Fruit fly (Drosophila melanogaster) whole organism, embryonic: ENCODE measurements around the gene Kal1.
A peak's percentile ranks its signal among the peaks of the same experiment; 100 is the strongest.

ENCODE experiments used
- Abd-B ChIP-seq: fragments of 200-800 bp; sonication (Bioruptor generic); optimal IDR thresholded peaks from 2 replicates; lab custom pipeline; 2018; ENCODE audit warnings: missing biosample characterization, mild to moderate bottlenecking, missing genetic modification characterization, moderate library complexity
- Adf1 ChIP-seq: fragments of 200-800 bp; sonication (Bioruptor generic); IDR thresholded peaks from 2 replicates; pipeline ENCODE4 v1.3.6; 2022; ENCODE audit warnings: missing biosample characterization, missing genetic modification characterization
- Bteb2 ChIP-seq: fragments of 200-800 bp; sonication (Bioruptor generic); optimal IDR thresholded peaks from 2 replicates; lab custom pipeline; 2016; ENCODE audit warnings: missing biosample characterization, missing genetic modification characterization
- C15 ChIP-seq: fragments of 200-800 bp; sonication (Bioruptor generic); IDR thresholded peaks from 3 replicates; pipeline ENCODE4 v1.3.6; 2022; ENCODE audit warnings: missing biosample characterization, missing genetic modification characterization
- CG10147 ChIP-seq: fragments of 200-800 bp; sonication (Bioruptor generic); optimal IDR thresholded peaks from 2 replicates; lab custom pipeline; 2019; ENCODE audit warnings: missing biosample characterization, mild to moderate bottlenecking, missing genetic modification characterization, moderate library complexity
- CG10431 ChIP-seq: fragments of 200-800 bp; sonication (Bioruptor generic); optimal IDR thresholded peaks from 3 replicates; lab custom pipeline; 2018; ENCODE audit warnings: missing biosample characterization, mild to moderate bottlenecking, missing genetic modification characterization
- CG11560 ChIP-seq: fragments of 200-800 bp; sonication (Bioruptor generic); IDR thresholded peaks from 3 replicates; pipeline ENCODE4 v1.3.6; 2022; ENCODE audit warnings: missing biosample characterization, missing genetic modification characterization
- CG12104 ChIP-seq: fragments of 200-800 bp; sonication (Bioruptor generic); optimal IDR thresholded peaks from 3 replicates; lab custom pipeline; 2016; ENCODE audit warnings: missing biosample characterization, missing genetic modification characterization
- CG12219 ChIP-seq: fragments of 200-800 bp; sonication (Bioruptor generic); optimal IDR thresholded peaks from 3 replicates; lab custom pipeline; 2018; ENCODE audit warnings: missing biosample characterization, mild to moderate bottlenecking, missing genetic modification characterization
- CG14667 ChIP-seq: fragments of 200-800 bp; sonication (Bioruptor generic); IDR thresholded peaks from 2 replicates; pipeline ENCODE4 v1.3.6; 2022; ENCODE audit warnings: missing biosample characterization, missing genetic modification characterization
- CG16813 ChIP-seq: fragments of 200-800 bp; sonication (Bioruptor generic); IDR thresholded peaks from 3 replicates; pipeline ENCODE4 v1.3.6; 2022; ENCODE audit warnings: missing biosample characterization, missing genetic modification characterization; ENCODE audit not compliant: partially characterized antibody
- CG17186 ChIP-seq: fragments of 200-800 bp; sonication (Bioruptor generic); optimal IDR thresholded peaks from 3 replicates; lab custom pipeline; 2017; ENCODE audit warnings: missing biosample characterization, missing genetic modification reagents, missing genetic modification characterization
- CG17385 ChIP-seq: fragments of 200-800 bp; sonication (Bioruptor generic); optimal IDR thresholded peaks from 3 replicates; lab custom pipeline; 2018; ENCODE audit warnings: missing biosample characterization, mild to moderate bottlenecking, missing genetic modification characterization
- CG2120 ChIP-seq: fragments of 200-800 bp; sonication (Bioruptor generic); optimal IDR thresholded peaks from 3 replicates; lab custom pipeline; 2016; ENCODE audit warnings: missing biosample characterization, missing genetic modification characterization
- CG2678 ChIP-seq: fragments of 200-800 bp; sonication (Bioruptor generic); optimal IDR thresholded peaks from 3 replicates; lab custom pipeline; 2019; ENCODE audit warnings: missing biosample characterization, mild to moderate bottlenecking, missing genetic modification characterization, moderate library complexity
- CG3163 ChIP-seq: fragments of 200-800 bp; sonication (Bioruptor generic); optimal IDR thresholded peaks from 3 replicates; lab custom pipeline; 2016; ENCODE audit warnings: missing biosample characterization, missing genetic modification characterization
- CG32532 ChIP-seq: fragments of 200-800 bp; sonication (Bioruptor generic); IDR thresholded peaks from 2 replicates; pipeline ENCODE4 v1.3.6; 2022; ENCODE audit warnings: missing biosample characterization, missing genetic modification characterization
- CG4282 ChIP-seq: fragments of 200-800 bp; sonication (Bioruptor generic); optimal IDR thresholded peaks from 2 replicates; lab custom pipeline; 2016; ENCODE audit warnings: missing biosample characterization, missing genetic modification characterization
- CG4730 ChIP-seq: fragments of 200-800 bp; sonication (Bioruptor generic); IDR thresholded peaks from 2 replicates; pipeline ENCODE4 v1.3.6; 2022; ENCODE audit warnings: missing biosample characterization, missing genetic modification characterization
- CG5180 ChIP-seq: fragments of 200-800 bp; sonication (Bioruptor generic); optimal IDR thresholded peaks from 3 replicates; lab custom pipeline; 2017; ENCODE audit warnings: missing biosample characterization, missing genetic modification characterization, mild to moderate bottlenecking, moderate library complexity, missing genetic modification reagents
- CG7271 ChIP-seq: fragments of 200-800 bp; sonication (Bioruptor generic); optimal IDR thresholded peaks from 2 replicates; lab custom pipeline; 2018; ENCODE audit warnings: missing biosample characterization, mild to moderate bottlenecking, missing genetic modification characterization, moderate library complexity
- CG7963 ChIP-seq: fragments of 200-800 bp; sonication (Bioruptor generic); IDR thresholded peaks from 3 replicates; pipeline ENCODE4 v1.3.6; 2022; ENCODE audit warnings: missing biosample characterization, missing genetic modification characterization; ENCODE audit not compliant: partially characterized antibody
- CG8478 ChIP-seq: fragments of >200 bp; optimal IDR thresholded peaks from 2 replicates; lab custom pipeline; 2018
- CoRest ChIP-seq: fragments of 200-800 bp; sonication (Bioruptor generic); optimal IDR thresholded peaks from 3 replicates; lab custom pipeline; 2018; ENCODE audit warnings: missing biosample characterization, mild to moderate bottlenecking, missing genetic modification characterization, moderate library complexity
- Dip3 ChIP-seq: fragments of 200-800 bp; sonication (Bioruptor generic); optimal IDR thresholded peaks from 3 replicates; lab custom pipeline; 2016; ENCODE audit warnings: missing biosample characterization, missing genetic modification characterization
- Dp ChIP-seq: fragments of 200-800 bp; sonication (Bioruptor generic); optimal IDR thresholded peaks from 2 replicates; lab custom pipeline; 2018; ENCODE audit warnings: missing biosample characterization, mild to moderate bottlenecking, missing genetic modification characterization, moderate library complexity
- Ets65A ChIP-seq: fragments of 200-800 bp; sonication (Bioruptor generic); peaks from one replicate; lab custom pipeline; 2016; ENCODE audit warnings: missing biosample characterization, missing genetic modification characterization
- Gug ChIP-seq: fragments of 200-800 bp; sonication (Bioruptor generic); IDR thresholded peaks from 4 replicates; pipeline ENCODE4 v1.3.6; 2022; ENCODE audit warnings: missing biosample characterization, missing genetic modification characterization
- HLH3B ChIP-seq: fragments of 200-800 bp; sonication (Bioruptor generic); IDR thresholded peaks from 2 replicates; pipeline ENCODE4 v1.3.6; 2022; ENCODE audit warnings: missing biosample characterization, missing genetic modification characterization
- Med ChIP-seq: fragments of 200-800 bp; sonication (Bioruptor generic); peaks from one replicate; lab custom pipeline; 2016; ENCODE audit warnings: missing biosample characterization, missing genetic modification characterization, mild to moderate bottlenecking, inconsistent platforms, moderate library complexity
- Nf-YA ChIP-seq: fragments of 200-800 bp; sonication (Bioruptor generic); IDR thresholded peaks from 2 replicates; pipeline ENCODE4 v1.3.6; 2022; ENCODE audit warnings: missing biosample characterization, missing genetic modification characterization
- Nf-YB ChIP-seq: fragments of 200-800 bp; sonication (Bioruptor generic); optimal IDR thresholded peaks from 3 replicates; lab custom pipeline; 2019; ENCODE audit warnings: missing biosample characterization, mild to moderate bottlenecking, missing genetic modification characterization, moderate library complexity
- Ssrp ChIP-seq: fragments of 200-800 bp; sonication (Bioruptor generic); optimal IDR thresholded peaks from 2 replicates; lab custom pipeline; 2018; ENCODE audit warnings: missing biosample characterization, mild to moderate bottlenecking, missing genetic modification characterization, moderate library complexity
- Trl ChIP-seq, 3 experiments: fragments of >200 bp in 2 of 3; fragments of 200-800 bp in 1 of 3; sonication (Bioruptor generic) in 1 of 3; optimal IDR thresholded peaks; 2 replicates in 1 of 3; 3 replicates in 2 of 3; lab custom pipeline; 2016 to 2017; ENCODE audit warnings: missing biosample characterization in 1 of 3, missing genetic modification characterization in 1 of 3
- Xbp1 ChIP-seq: fragments of 200-800 bp; sonication (Bioruptor generic); optimal IDR thresholded peaks from 3 replicates; lab custom pipeline; 2016; ENCODE audit warnings: missing biosample characterization, mild to moderate bottlenecking, missing genetic modification characterization
- ara ChIP-seq: fragments of 200-800 bp; sonication (Bioruptor generic); IDR thresholded peaks from 2 replicates; pipeline ENCODE4 v1.3.6; 2022; ENCODE audit warnings: missing biosample characterization, missing genetic modification characterization
- bbx ChIP-seq: fragments of 200-800 bp; sonication (Bioruptor generic); IDR thresholded peaks from 2 replicates; pipeline ENCODE4 v1.3.6; 2022; ENCODE audit warnings: missing biosample characterization, missing genetic modification characterization; ENCODE audit not compliant: partially characterized antibody
- br ChIP-seq: fragments of >200 bp; optimal IDR thresholded peaks from 2 replicates; lab custom pipeline; 2017
- cg ChIP-seq: fragments of 200-800 bp; sonication (Bioruptor generic); optimal IDR thresholded peaks from 3 replicates; lab custom pipeline; 2019; ENCODE audit warnings: missing biosample characterization, mild to moderate bottlenecking, missing genetic modification characterization, moderate library complexity
- croc ChIP-seq: fragments of 200-800 bp; sonication (Bioruptor generic); conservative IDR thresholded peaks from 3 replicates; pipeline ENCODE4 v1.3.6; 2022; ENCODE audit warnings: missing biosample characterization, missing genetic modification characterization
- dan ChIP-seq: fragments of 200-800 bp; sonication (Bioruptor generic); IDR thresholded peaks from 2 replicates; pipeline ENCODE4 v1.3.6; 2022; ENCODE audit warnings: missing biosample characterization, missing genetic modification characterization
- dmrt11E ChIP-seq: fragments of 200-800 bp; sonication (Bioruptor generic); optimal IDR thresholded peaks from 3 replicates; lab custom pipeline; 2018; ENCODE audit warnings: missing biosample characterization, mild to moderate bottlenecking, missing genetic modification characterization, moderate library complexity
- eve ChIP-seq, 2 experiments: fragments of >200 bp; optimal IDR thresholded peaks; 2 replicates each; lab custom pipeline; 2017; ENCODE audit warnings: missing biosample characterization in 2 of 2, missing genetic modification characterization in 2 of 2
- gcm ChIP-seq: fragments of 200-800 bp; sonication (Bioruptor generic); optimal IDR thresholded peaks from 2 replicates; lab custom pipeline; 2019; ENCODE audit warnings: missing biosample characterization, mild to moderate bottlenecking, missing genetic modification characterization, moderate library complexity
- gfzf ChIP-seq: fragments of 200-800 bp; sonication (Bioruptor generic); optimal IDR thresholded peaks from 2 replicates; lab custom pipeline; 2016; ENCODE audit warnings: missing biosample characterization, mild to moderate bottlenecking, missing genetic modification characterization, moderate library complexity
- insv ChIP-seq, 2 experiments: fragments of 200-800 bp; sonication (Bioruptor generic); optimal IDR thresholded peaks; 3 replicates each; lab custom pipeline; 2016 to 2018; ENCODE audit warnings: missing biosample characterization in 2 of 2, missing genetic modification characterization in 2 of 2
- onecut ChIP-seq: fragments of 200-800 bp; sonication (Bioruptor generic); IDR thresholded peaks from 2 replicates; pipeline ENCODE4 v1.3.6; 2022; ENCODE audit warnings: missing biosample characterization, missing genetic modification characterization
- pnt ChIP-seq: fragments of 200-800 bp; sonication (Bioruptor generic); optimal IDR thresholded peaks from 3 replicates; lab custom pipeline; 2016; ENCODE audit warnings: missing biosample characterization, missing genetic modification characterization
- sob ChIP-seq: fragments of 200-800 bp; sonication (Bioruptor generic); IDR thresholded peaks from 2 replicates; pipeline ENCODE4 v1.3.6; 2022; ENCODE audit warnings: missing biosample characterization, missing genetic modification characterization
- wor ChIP-seq: fragments of 200-800 bp; sonication (Bioruptor generic); IDR thresholded peaks from 2 replicates; pipeline ENCODE4 v1.3.6; 2022; ENCODE audit warnings: missing biosample characterization, missing genetic modification characterization

Kal1 gene

DNA sequence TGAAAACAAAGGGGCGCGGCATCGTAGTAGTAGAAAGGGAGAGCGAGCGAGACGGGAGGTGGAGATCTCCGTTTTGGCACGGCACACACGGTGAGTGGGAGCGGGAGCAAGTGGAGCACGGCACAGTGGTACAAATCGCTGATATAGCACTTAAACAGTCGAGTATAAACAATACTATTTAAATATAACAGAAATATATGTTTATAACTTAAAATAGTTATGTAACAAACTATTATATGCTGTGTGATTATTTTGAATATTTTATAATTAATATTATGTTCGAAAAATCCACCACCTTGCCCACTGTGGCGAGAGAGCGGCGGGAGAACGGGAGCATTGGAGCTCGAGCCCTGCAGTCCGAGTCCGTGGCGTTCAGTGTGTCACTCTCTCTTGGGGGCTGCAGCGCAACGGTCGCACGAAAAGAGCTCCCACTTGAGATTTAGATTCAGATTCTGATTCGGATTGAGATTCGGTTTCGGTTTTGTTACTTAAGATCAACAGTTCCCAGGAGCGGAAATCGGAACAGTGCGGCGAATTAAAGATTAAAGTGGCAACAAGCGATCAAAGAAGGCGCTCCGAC is at the start of gene Kal1:
Gene Kal1 (plus strand): TSS at position 383 of the 580 bp plus-strand sequence.
- peak; percentile 17 for TF ChIP-seq CG2120 (GFP tag; lab: Kevin White, UChicago)
- peak; percentile 95 for TF ChIP-seq gcm (GFP tag; lab: Kevin White, UChicago)
- peak; percentile 92 for TF ChIP-seq ara (GFP tag; lab: Robert Waterston, UW)
- TF ChIP-seq HLH3B (GFP tag; lab: Robert Waterston, UW) = peak; percentile 96
- peak in 1 of 2 experiments; percentile 7 for TF ChIP-seq insv (GFP tag; optimal IDR thresholded peaks at IDR 0.05; lab: Kevin White, UChicago)
- TF ChIP-seq dmrt11E (tag; lab: Kevin White, UChicago) = peak; percentile 93
- TF ChIP-seq CG17385 (GFP tag; lab: Kevin White, UChicago) = peak; percentile 90
- no peak for TF ChIP-seq Bteb2 (GFP tag; lab: Kevin White, UChicago)
- no peak for TF ChIP-seq Dp (GFP tag; lab: Kevin White, UChicago)
- peak; percentile 68; the same call in 1 of the 3 replicates for TF ChIP-seq C15
- TF ChIP-seq CG5180 (GFP tag; lab: Kevin White, UChicago) = peak; percentile 85
- peak; percentile 84 for TF ChIP-seq Nf-YA (GFP tag; lab: Robert Waterston, UW)
- TF ChIP-seq Trl (optimal IDR thresholded peaks at IDR 0.05; lab: Kevin White, UChicago) = peak in 1 of 2 experiments; percentile 44
- TF ChIP-seq Trl (GFP tag; optimal IDR thresholded peaks at IDR 0.05; lab: Kevin White, UChicago) = no peak
- no peak for TF ChIP-seq Dip3 (GFP tag; lab: Kevin White, UChicago)
- TF ChIP-seq CG12104 (GFP tag; lab: Kevin White, UChicago) = peak; percentile 80
- peak; percentile 90 for TF ChIP-seq sob (GFP tag; lab: Robert Waterston, UW)
- TF ChIP-seq CG12219 = peak; percentile 93
- TF ChIP-seq onecut (GFP tag; lab: Robert Waterston, UW) = peak; percentile 87
- TF ChIP-seq Adf1 = peak; percentile 39
- no peak for TF ChIP-seq br
- TF ChIP-seq CG10431 (GFP tag; lab: Kevin White, UChicago) = peak; percentile 87
- TF ChIP-seq croc (GFP tag; lab: Robert Waterston, UW) = peak; percentile 90
- TF ChIP-seq Ets65A = peak; percentile 85
- peak; percentile 88 for TF ChIP-seq Med (GFP tag; lab: Kevin White, UChicago)
- peak; percentile 84 for TF ChIP-seq Abd-B (GFP tag; lab: Kevin White, UChicago)
- TF ChIP-seq Ssrp = peak; percentile 92
- peak; percentile 93 for TF ChIP-seq wor (GFP tag; lab: Robert Waterston, UW)
- peak; percentile 72; the same call in 2 of the 3 replicates for TF ChIP-seq CG11560 (tag; lab: Robert Waterston, UW)
- peak; percentile 81 for TF ChIP-seq CG14667 (GFP tag; lab: Robert Waterston, UW)
- peak; percentile 86 for TF ChIP-seq Xbp1
- TF ChIP-seq CoRest = peak; percentile 90
- TF ChIP-seq CG7963 (GFP tag; lab: Robert Waterston, UW) = no peak
- no peak for TF ChIP-seq CG8478 (lab: Kevin White, UChicago)
- TF ChIP-seq CG4730 (GFP tag; lab: Robert Waterston, UW) = peak; percentile 84
- TF ChIP-seq CG10147 (GFP tag; lab: Kevin White, UChicago) = peak; percentile 79
- no peak for TF ChIP-seq bbx (GFP tag; lab: Robert Waterston, UW)
- peak; percentile 87 for TF ChIP-seq CG32532
- TF ChIP-seq eve (GFP tag; optimal IDR thresholded peaks at IDR 0.05; lab: Kevin White, UChicago) = no peak
- TF ChIP-seq cg (GFP tag; lab: Kevin White, UChicago) = peak; percentile 26
- TF ChIP-seq CG17186 (GFP tag; lab: Kevin White, UChicago) = peak; percentile 74
- no peak for TF ChIP-seq CG4282 (GFP tag; lab: Kevin White, UChicago)
- TF ChIP-seq CG7271 = peak; percentile 27
- TF ChIP-seq CG3163 (GFP tag; lab: Kevin White, UChicago) = no peak
- peak; percentile 37; the same call in 1 of the 2 replicates for TF ChIP-seq dan (GFP tag; lab: Robert Waterston, UW)
- TF ChIP-seq gfzf (GFP tag; lab: Kevin White, UChicago) = no peak
- TF ChIP-seq Gug = peak; percentile 70; the same call in 2 of the 4 replicates
- peak; percentile 92 for TF ChIP-seq CG2678 (tag; lab: Kevin White, UChicago)
- TF ChIP-seq Nf-YB = peak; percentile 82
- no peak for TF ChIP-seq CG16813 (GFP tag; lab: Robert Waterston, UW)
- no peak for TF ChIP-seq pnt (GFP tag; lab: Kevin White, UChicago)
